Worm (Caenorhabditis elegans) whole organism, early embryonic: ENCODE results near the gene col-161.

Experiments
- ama-1 ChIP-seq: fragments of 150-350 bp; optimal IDR thresholded peaks from 2 replicates; lab custom pipeline; 2014
- flt-1 ChIP-seq: fragments of 200-800 bp; sonication (Bioruptor generic); IDR thresholded peaks from 2 replicates; pipeline ENCODE4 v1.3.6; 2022; ENCODE audit warnings: missing genetic modification characterization, missing compliant biosample characterization
- hnd-1 ChIP-seq: sonication (generic microtip); optimal IDR thresholded peaks from 2 replicates; lab custom pipeline; 2016; ENCODE audit warnings: missing genetic modification characterization, missing compliant biosample characterization

- TF ChIP-seq flt-1 = no peak
- TF ChIP-seq hnd-1 (tag; lab: Kevin White, UChicago) = no peak
- TF ChIP-seq ama-1 = no peak
These were observed 2.9 kb upstream of the col-161 start, which contains the start of gene srh-15 for ce11 chrV:13320676-13321075.
